Worm (Caenorhabditis elegans) whole organism, L3 larva: ENCODE results near the gene C15C8.6.

Source experiments
- R02D3.7 ChIP-seq: fragments of 150-350 bp; optimal IDR thresholded peaks from 2 replicates; lab custom pipeline; 2014; ENCODE audit warnings: missing biosample characterization, missing genetic modification characterization
- ama-1 ChIP-seq: fragments of 150-350 bp; optimal IDR thresholded peaks from 2 replicates; lab custom pipeline; 2018
- nfya-1 ChIP-seq: sonication (generic microtip); optimal IDR thresholded peaks from 2 replicates; lab custom pipeline; 2017; ENCODE audit warnings: missing genetic modification characterization, mild to moderate bottlenecking, missing compliant biosample characterization, antibody characterized with exemption, moderate library complexity; ENCODE audit not compliant: insufficient read depth
- nhr-28 ChIP-seq: fragments of 150-350 bp; optimal IDR thresholded peaks from 2 replicates; lab custom pipeline; 2014; ENCODE audit warnings: missing biosample characterization, missing genetic modification characterization

ce11 chrV:12741684-12742083 is 9.7 kb downstream of the C15C8.6 start, which contains the start of gene hrg-7:
- no peak for TF ChIP-seq ama-1 (lab: Kevin White, UChicago)
- no peak for TF ChIP-seq nfya-1 (tag; lab: Kevin White, UChicago)
- TF ChIP-seq nhr-28 (tag; lab: Kevin White, UChicago): no peak
- no peak for TF ChIP-seq R02D3.7
